Fruit fly (Drosophila melanogaster) whole organism, embryonic: ENCODE results near the gene CG10996.

Experiments used
- Atf6 ChIP-seq: fragments of 200-800 bp; sonication (Bioruptor generic); IDR thresholded peaks from 2 replicates; pipeline ENCODE4 v1.3.6; 2022; ENCODE audit warnings: missing biosample characterization, missing genetic modification characterization
- Blimp-1 ChIP-seq: fragments of 200-800 bp; sonication (Bioruptor generic); optimal IDR thresholded peaks from 3 replicates; lab custom pipeline; 2018; ENCODE audit warnings: missing biosample characterization, missing genetic modification characterization, mild to moderate bottlenecking, moderate library complexity, missing genetic modification reagents
- BtbVII ChIP-seq: fragments of 200-800 bp; sonication (Bioruptor generic); optimal IDR thresholded peaks from 3 replicates; lab custom pipeline; 2017; ENCODE audit warnings: missing biosample characterization, mild to moderate bottlenecking, missing genetic modification characterization
- CG1024 ChIP-seq: fragments of 200-800 bp; sonication (Bioruptor generic); IDR thresholded peaks from 2 replicates; pipeline ENCODE4 v1.3.6; 2022; ENCODE audit warnings: missing biosample characterization, missing genetic modification characterization
- CG10321 ChIP-seq: fragments of 200-800 bp; sonication (Bioruptor generic); IDR thresholded peaks from 2 replicates; pipeline ENCODE4 v1.3.6; 2022; ENCODE audit warnings: missing biosample characterization, missing genetic modification characterization
- CG10543 ChIP-seq: fragments of 200-800 bp; sonication (Bioruptor generic); optimal IDR thresholded peaks from 3 replicates; lab custom pipeline; 2017; ENCODE audit warnings: missing biosample characterization, mild to moderate bottlenecking, missing genetic modification characterization, moderate library complexity
- CG12659 ChIP-seq: fragments of 200-800 bp; sonication (Bioruptor generic); optimal IDR thresholded peaks from 3 replicates; lab custom pipeline; 2017; ENCODE audit warnings: mild to moderate bottlenecking, missing biosample characterization, missing genetic modification reagents, missing genetic modification characterization
- CG15073 ChIP-seq: fragments of 200-800 bp; sonication (Bioruptor generic); optimal IDR thresholded peaks from 2 replicates; lab custom pipeline; 2016; ENCODE audit warnings: missing biosample characterization, missing genetic modification characterization
- CG17186 ChIP-seq: fragments of 200-800 bp; sonication (Bioruptor generic); optimal IDR thresholded peaks from 3 replicates; lab custom pipeline; 2017; ENCODE audit warnings: missing biosample characterization, missing genetic modification reagents, missing genetic modification characterization
- CG17802 ChIP-seq: fragments of 200-800 bp; sonication (Bioruptor generic); optimal IDR thresholded peaks from 2 replicates; lab custom pipeline; 2018; ENCODE audit warnings: missing biosample characterization, mild to moderate bottlenecking, missing genetic modification characterization, moderate library complexity
- CG30020 ChIP-seq: fragments of 200-800 bp; optimal IDR thresholded peaks from 2 replicates; lab custom pipeline; 2019; ENCODE audit warnings: missing biosample characterization, mild to moderate bottlenecking, missing genetic modification characterization, moderate library complexity
- CG34224 ChIP-seq: fragments of 200-800 bp; sonication (Bioruptor generic); IDR thresholded peaks from 3 replicates; pipeline ENCODE4 v1.3.6; 2022; ENCODE audit warnings: missing biosample characterization, missing genetic modification characterization; ENCODE audit not compliant: partially characterized antibody
- CG6254 ChIP-seq: fragments of 200-800 bp; sonication (Bioruptor generic); optimal IDR thresholded peaks from 3 replicates; lab custom pipeline; 2017; ENCODE audit warnings: mild to moderate bottlenecking, missing biosample characterization, missing genetic modification reagents, missing genetic modification characterization
- CG7839 ChIP-seq: fragments of 200-800 bp; sonication (Bioruptor generic); optimal IDR thresholded peaks from 3 replicates; lab custom pipeline; 2018; ENCODE audit warnings: missing biosample characterization, mild to moderate bottlenecking, missing genetic modification characterization, moderate library complexity
- CG7928 ChIP-seq: fragments of 200-800 bp; sonication (Bioruptor generic); optimal IDR thresholded peaks from 2 replicates; lab custom pipeline; 2017; ENCODE audit warnings: missing biosample characterization, mild to moderate bottlenecking, missing genetic modification characterization
- CG7963 ChIP-seq: fragments of 200-800 bp; sonication (Bioruptor generic); IDR thresholded peaks from 3 replicates; pipeline ENCODE4 v1.3.6; 2022; ENCODE audit warnings: missing biosample characterization, missing genetic modification characterization; ENCODE audit not compliant: partially characterized antibody
- CG8290 ChIP-seq, 3 experiments: fragments of 200-800 bp; sonication (Bioruptor generic); optimal IDR thresholded peaks; 2 replicates each; lab custom pipeline; 2016 to 2019; ENCODE audit warnings: missing biosample characterization in 3 of 3, missing genetic modification characterization in 3 of 3, mild to moderate bottlenecking in 2 of 3, moderate library complexity in 1 of 3
- CG9609 ChIP-seq: fragments of 200-800 bp; sonication (Bioruptor generic); optimal IDR thresholded peaks from 3 replicates; lab custom pipeline; 2016; ENCODE audit warnings: missing biosample characterization, missing genetic modification characterization
- CoRest ChIP-seq: fragments of 200-800 bp; sonication (Bioruptor generic); optimal IDR thresholded peaks from 3 replicates; lab custom pipeline; 2018; ENCODE audit warnings: missing biosample characterization, mild to moderate bottlenecking, missing genetic modification characterization, moderate library complexity
- Dp ChIP-seq: fragments of 200-800 bp; sonication (Bioruptor generic); optimal IDR thresholded peaks from 2 replicates; lab custom pipeline; 2018; ENCODE audit warnings: missing biosample characterization, mild to moderate bottlenecking, missing genetic modification characterization, moderate library complexity
- E2f2 ChIP-seq: fragments of 200-800 bp; sonication (Bioruptor generic); IDR thresholded peaks from 2 replicates; pipeline ENCODE4 v1.3.6; 2022; ENCODE audit warnings: missing biosample characterization, missing genetic modification characterization
- Ets65A ChIP-seq: fragments of 200-800 bp; sonication (Bioruptor generic); peaks from one replicate; lab custom pipeline; 2016; ENCODE audit warnings: missing biosample characterization, missing genetic modification characterization
- Fer1 ChIP-seq: fragments of 200-800 bp; sonication (Bioruptor generic); optimal IDR thresholded peaks from 2 replicates; lab custom pipeline; 2017; ENCODE audit warnings: missing biosample characterization, mild to moderate bottlenecking, missing genetic modification characterization
- HHEX ChIP-seq: fragments of 200-800 bp; sonication (Bioruptor generic); optimal IDR thresholded peaks from 3 replicates; lab custom pipeline; 2017; ENCODE audit warnings: missing biosample characterization, mild to moderate bottlenecking, missing genetic modification characterization, missing genetic modification reagents
- HmgZ ChIP-seq: fragments of 200-800 bp; sonication (Bioruptor generic); optimal IDR thresholded peaks from 2 replicates; lab custom pipeline; 2018; ENCODE audit warnings: missing biosample characterization, mild to moderate bottlenecking, missing genetic modification characterization
- Lim3 ChIP-seq: fragments of 200-800 bp; sonication (Bioruptor generic); IDR thresholded peaks from 2 replicates; pipeline ENCODE4 v1.3.6; 2022; ENCODE audit warnings: missing biosample characterization, missing genetic modification characterization
- MESR4 ChIP-seq: fragments of 200-800 bp; sonication (Bioruptor generic); optimal IDR thresholded peaks from 2 replicates; lab custom pipeline; 2018; ENCODE audit warnings: missing biosample characterization, mild to moderate bottlenecking, missing genetic modification characterization, moderate library complexity
- Ptx1 ChIP-seq: fragments of 200-800 bp; sonication (Bioruptor generic); IDR thresholded peaks from 2 replicates; pipeline ENCODE4 v1.3.6; 2022; ENCODE audit warnings: missing biosample characterization, missing genetic modification characterization
- Rx ChIP-seq: fragments of 200-800 bp; sonication (Bioruptor generic); IDR thresholded peaks from 2 replicates; pipeline ENCODE4 v1.3.6; 2022; ENCODE audit warnings: missing biosample characterization, missing genetic modification characterization
- Stat92E ChIP-seq, 3 experiments: fragments of >200 bp in 2 of 3; fragments of 200-800 bp in 1 of 3; sonication (Bioruptor generic) in 1 of 3; optimal IDR thresholded peaks; 2 replicates each; lab custom pipeline; 2017 to 2019; ENCODE audit warnings: missing biosample characterization in 3 of 3, missing genetic modification characterization in 3 of 3, mild to moderate bottlenecking in 1 of 3, moderate library complexity in 1 of 3
- Trl ChIP-seq, 3 experiments: fragments of >200 bp in 2 of 3; fragments of 200-800 bp in 1 of 3; sonication (Bioruptor generic) in 1 of 3; optimal IDR thresholded peaks; 2 replicates in 1 of 3; 3 replicates in 2 of 3; lab custom pipeline; 2016 to 2017; ENCODE audit warnings: missing biosample characterization in 1 of 3, missing genetic modification characterization in 1 of 3
- YL-1 ChIP-seq: fragments of 200-800 bp; sonication (Bioruptor generic); optimal IDR thresholded peaks from 3 replicates; lab custom pipeline; 2017; ENCODE audit warnings: missing biosample characterization, mild to moderate bottlenecking, missing genetic modification characterization
- cg ChIP-seq: fragments of 200-800 bp; sonication (Bioruptor generic); optimal IDR thresholded peaks from 3 replicates; lab custom pipeline; 2019; ENCODE audit warnings: missing biosample characterization, mild to moderate bottlenecking, missing genetic modification characterization, moderate library complexity
- ftz-f1 ChIP-seq: fragments of 200-800 bp; sonication (Bioruptor generic); optimal IDR thresholded peaks from 2 replicates; lab custom pipeline; 2016; ENCODE audit warnings: missing biosample characterization, missing genetic modification characterization
- grau ChIP-seq: fragments of 200-800 bp; optimal IDR thresholded peaks from 3 replicates; lab custom pipeline; 2019; ENCODE audit warnings: missing biosample characterization, mild to moderate bottlenecking, missing genetic modification characterization, moderate library complexity
- hkb ChIP-seq, 2 experiments: fragments of 200-800 bp in 1 of 2; fragments of >200 bp in 1 of 2; sonication (Bioruptor generic) in 1 of 2; IDR thresholded peaks in 1 of 2; optimal IDR thresholded peaks in 1 of 2; 2 replicates each; pipeline versions ENCODE4 v1.3.6 to Lab custom; 2017 to 2022; ENCODE audit warnings: missing biosample characterization in 1 of 2, missing genetic modification characterization in 1 of 2
- knrl ChIP-seq: fragments of 200-800 bp; sonication (Bioruptor generic); IDR thresholded peaks from 3 replicates; pipeline ENCODE4 v1.3.6; 2022; ENCODE audit warnings: missing biosample characterization, missing genetic modification characterization; ENCODE audit not compliant: partially characterized antibody
- nom ChIP-seq: fragments of 200-800 bp; sonication (Bioruptor generic); optimal IDR thresholded peaks from 2 replicates; lab custom pipeline; 2017; ENCODE audit warnings: missing biosample characterization, missing genetic modification characterization, mild to moderate bottlenecking, moderate library complexity, missing genetic modification reagents
- pb ChIP-seq: fragments of 200-800 bp; sonication (Bioruptor generic); optimal IDR thresholded peaks from 3 replicates; lab custom pipeline; 2016; ENCODE audit warnings: missing biosample characterization, missing genetic modification characterization
- repo ChIP-seq: fragments of 200-800 bp; sonication (Bioruptor generic); optimal IDR thresholded peaks from 2 replicates; lab custom pipeline; 2016; ENCODE audit warnings: missing biosample characterization, missing genetic modification characterization
- scrt ChIP-seq: fragments of 200-800 bp; sonication (Bioruptor generic); optimal IDR thresholded peaks from 2 replicates; lab custom pipeline; 2018; ENCODE audit warnings: missing biosample characterization, mild to moderate bottlenecking, missing genetic modification characterization, moderate library complexity
- tll ChIP-seq, 2 experiments: fragments of 200-800 bp in 1 of 2; fragments of >200 bp in 1 of 2; sonication (Bioruptor generic) in 1 of 2; optimal IDR thresholded peaks; 2 replicates each; lab custom pipeline; 2017 to 2019; ENCODE audit warnings: missing biosample characterization in 2 of 2, missing genetic modification characterization in 2 of 2, mild to moderate bottlenecking in 1 of 2, moderate library complexity in 1 of 2
- vvl ChIP-seq: fragments of 200-800 bp; sonication (Bioruptor generic); IDR thresholded peaks from 2 replicates; pipeline ENCODE4 v1.3.6; 2022; ENCODE audit warnings: missing biosample characterization, missing genetic modification characterization
- z ChIP-seq: fragments of 200-800 bp; sonication (Bioruptor generic); IDR thresholded peaks from 3 replicates; pipeline ENCODE4 v1.3.6; 2022; ENCODE audit warnings: missing biosample characterization, missing genetic modification characterization

CG10996 gene

DNA sequence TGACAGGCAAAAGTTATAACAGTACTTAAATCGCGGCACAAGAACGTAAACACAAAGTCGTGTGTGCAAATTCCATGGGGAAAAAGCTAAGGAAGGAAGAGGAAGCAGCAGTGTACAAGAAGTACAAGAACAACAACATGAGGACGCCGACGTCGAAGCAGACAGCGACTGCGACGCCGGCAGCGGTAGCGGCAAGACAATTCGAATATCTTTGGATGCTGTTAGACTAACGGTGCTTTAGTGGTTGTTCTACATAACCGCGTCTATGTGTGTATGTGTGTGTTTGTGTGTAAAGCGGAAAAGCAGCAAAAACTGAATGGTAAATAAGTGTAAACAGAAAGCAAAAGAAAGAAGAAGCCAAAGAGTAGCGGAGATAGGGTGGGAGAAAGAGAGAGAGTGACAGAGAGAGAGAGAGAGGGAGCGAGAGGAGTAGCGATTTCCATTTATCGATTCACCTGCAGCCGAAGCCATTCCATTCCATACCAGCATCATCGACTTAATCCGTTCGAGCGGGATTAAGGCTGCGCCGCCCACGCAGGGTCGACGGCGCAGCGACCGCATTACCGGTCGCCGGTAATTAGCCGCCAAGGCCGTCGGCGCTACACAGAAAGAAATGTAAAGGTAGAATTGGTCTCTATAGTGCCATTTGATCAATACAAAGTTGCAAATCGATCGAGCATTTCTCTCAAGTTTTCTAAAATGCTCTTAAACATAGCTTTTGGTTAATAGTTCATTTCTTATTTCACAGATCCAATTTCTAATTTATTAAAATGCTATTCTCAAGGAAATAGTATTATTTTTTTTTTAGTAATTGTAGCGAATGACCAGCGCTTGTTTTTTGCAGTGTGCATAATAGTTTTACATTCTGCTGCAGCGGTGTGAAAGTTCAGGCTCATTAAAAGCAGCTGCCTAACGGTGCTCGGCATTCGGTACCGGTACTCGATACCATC, 13.2 kb downstream of the CG10996 start (continued):
- TF ChIP-seq tll (GFP tag; optimal IDR thresholded peaks at IDR 0.05; lab: Kevin White, UChicago) (no peak), CG8290 (GFP tag; optimal IDR thresholded peaks at IDR 0.05; lab: Kevin White, UChicago) (no peak), CG8290 (tag; optimal IDR thresholded peaks at IDR 0.05; lab: Kevin White, UChicago) (no peak), ftz-f1 (GFP tag; lab: Kevin White, UChicago) (peak; percentile 12), BtbVII (GFP tag; lab: Kevin White, UChicago) (no peak), cg (GFP tag; lab: Kevin White, UChicago) (peak; percentile 63), CG6254 (peak; percentile 54), Ptx1 (peak; percentile 50), pb (GFP tag; lab: Kevin White, UChicago) (peak; percentile 10), Lim3 (GFP tag; lab: Robert Waterston, UW) (no peak), CG10321 (GFP tag; lab: Robert Waterston, UW) (no peak)

DNA sequence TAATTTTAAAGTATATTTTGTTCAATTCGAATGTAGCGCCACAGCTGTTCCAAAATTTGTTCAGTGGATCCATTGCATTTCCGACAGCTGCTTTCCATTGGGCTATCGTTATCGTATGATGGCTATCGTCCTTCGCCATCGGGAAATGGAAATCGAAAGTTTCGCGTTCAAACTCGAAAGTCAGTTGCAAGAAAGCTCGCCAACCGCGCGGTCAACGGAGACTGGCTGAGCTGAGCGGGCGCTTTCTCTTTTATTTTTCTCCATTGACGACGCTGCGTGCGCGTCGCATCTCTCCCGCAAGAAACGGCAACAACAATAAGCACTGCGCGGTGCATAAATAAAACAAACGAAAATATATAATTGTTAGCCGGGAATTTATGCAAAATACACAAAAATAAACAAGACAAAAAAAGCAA, 13.9 kb downstream of the CG10996 start, which contains the start of gene inaE:
inaE (plus strand) TSS at position 181 of the 416 bp plus-strand sequence.
- TF ChIP-seq z (GFP tag; lab: Robert Waterston, UW): no peak
- TF ChIP-seq CG7839 (tag; lab: Kevin White, UChicago): peak; percentile 22
- TF ChIP-seq CoRest (tag; lab: Kevin White, UChicago): peak; percentile 27
- peak; percentile 6 for TF ChIP-seq grau (tag; lab: Kevin White, UChicago)
- peak; percentile 92 for TF ChIP-seq E2f2 (GFP tag; lab: Robert Waterston, UW)
- TF ChIP-seq CG10543 (GFP tag; lab: Kevin White, UChicago): peak; percentile 8
- no peak for TF ChIP-seq hkb (optimal IDR thresholded peaks at IDR 0.05; lab: Kevin White, UChicago)
- 0 out of 2 replicates have a peak, but pooled peaks have one; percentile 32 for TF ChIP-seq hkb (GFP tag; IDR thresholded peaks at IDR 0.05; lab: Robert Waterston, UW)
- no peak for TF ChIP-seq CG9609 (GFP tag; lab: Kevin White, UChicago)
- peak; percentile 4 for TF ChIP-seq YL-1
- peak; percentile 60; the same call in 1 of the 2 replicates for TF ChIP-seq vvl (GFP tag; lab: Robert Waterston, UW)
- peak in 1 of 3 experiments; percentile 63 for TF ChIP-seq Stat92E (GFP tag; optimal IDR thresholded peaks at IDR 0.05; lab: Kevin White, UChicago)
- peak; percentile 84 for TF ChIP-seq Dp (GFP tag; lab: Kevin White, UChicago)
- peak; percentile 17 for TF ChIP-seq MESR4 (GFP tag; lab: Kevin White, UChicago)
- peak; percentile 31 for TF ChIP-seq scrt (GFP tag; lab: Kevin White, UChicago)
- TF ChIP-seq CG30020: peak; percentile 72
- TF ChIP-seq Atf6 (GFP tag; lab: Robert Waterston, UW): peak; percentile 37; the same call in 1 of the 2 replicates
- peak; percentile 26 for TF ChIP-seq HmgZ (tag; lab: Kevin White, UChicago)
- TF ChIP-seq CG34224: peak; percentile 32; the same call in 1 of the 3 replicates
- TF ChIP-seq CG17802 (tag; lab: Kevin White, UChicago): peak; percentile 50
- no peak for TF ChIP-seq Rx (GFP tag; lab: Robert Waterston, UW)
- TF ChIP-seq Blimp-1 (GFP tag; lab: Kevin White, UChicago): peak; percentile 94
- peak; percentile 36 for TF ChIP-seq Fer1 (GFP tag; lab: Kevin White, UChicago)
- peak; percentile 45; the same call in 1 of the 3 replicates for TF ChIP-seq knrl
- no peak for TF ChIP-seq CG7928 (GFP tag; lab: Kevin White, UChicago)
- TF ChIP-seq nom (GFP tag; lab: Kevin White, UChicago): peak; percentile 23
- TF ChIP-seq repo (GFP tag; lab: Kevin White, UChicago): no peak
- peak; percentile 45; the same call in 1 of the 2 replicates for TF ChIP-seq CG1024 (GFP tag; lab: Robert Waterston, UW)
- peak; percentile 80 for TF ChIP-seq CG17186
- TF ChIP-seq CG12659 (GFP tag; lab: Kevin White, UChicago): peak; percentile 46
- peak; percentile 58 for TF ChIP-seq Ets65A (GFP tag; lab: Kevin White, UChicago)
- no peak for TF ChIP-seq HHEX (GFP tag; lab: Kevin White, UChicago)
- TF ChIP-seq Trl (optimal IDR thresholded peaks at IDR 0.05; lab: Kevin White, UChicago): no peak
- TF ChIP-seq Trl (GFP tag; optimal IDR thresholded peaks at IDR 0.05; lab: Kevin White, UChicago): peak; percentile 18
- TF ChIP-seq CG7963: 0 out of 3 replicates have a peak, but pooled peaks have one; percentile 36
- TF ChIP-seq CG15073 (GFP tag; lab: Kevin White, UChicago): no peak
